Fruit fly (Drosophila melanogaster) whole organism, prepupa: ENCODE measurements around the gene Prim2.

Source experiments
- Blimp-1 ChIP-seq: fragments of 200-800 bp; sonication (Bioruptor generic); optimal IDR thresholded peaks from 3 replicates; lab custom pipeline; 2017; ENCODE audit warnings: missing biosample characterization, missing genetic modification characterization, mild to moderate bottlenecking, moderate library complexity, missing genetic modification reagents
- CG10631 ChIP-seq: fragments of 200-800 bp; sonication (Bioruptor generic); optimal IDR thresholded peaks from 2 replicates; lab custom pipeline; 2016; ENCODE audit warnings: missing biosample characterization, missing genetic modification characterization
- CG10669 ChIP-seq: fragments of 200-800 bp; sonication (Bioruptor generic); optimal IDR thresholded peaks from 3 replicates; lab custom pipeline; 2018; ENCODE audit warnings: missing biosample characterization, mild to moderate bottlenecking, missing genetic modification characterization, moderate library complexity
- CG11902 ChIP-seq: fragments of 200-800 bp; sonication (Bioruptor generic); optimal IDR thresholded peaks from 3 replicates; lab custom pipeline; 2016; ENCODE audit warnings: missing biosample characterization, missing genetic modification characterization
- CG15336 ChIP-seq: fragments of 200-800 bp; sonication (Bioruptor generic); IDR thresholded peaks from 2 replicates; pipeline ENCODE4 v1.3.6; 2022; ENCODE audit warnings: missing biosample characterization, missing genetic modification characterization
- CG1621 ChIP-seq: fragments of 200-800 bp; sonication (Bioruptor generic); optimal IDR thresholded peaks from 3 replicates; lab custom pipeline; 2018; ENCODE audit warnings: missing biosample characterization, mild to moderate bottlenecking, missing genetic modification characterization
- CG16779 ChIP-seq: fragments of 200-800 bp; sonication (Bioruptor generic); optimal IDR thresholded peaks from 3 replicates; lab custom pipeline; 2017; ENCODE audit warnings: missing biosample characterization, mild to moderate bottlenecking, missing genetic modification characterization
- CG31627 ChIP-seq: fragments of 200-800 bp; sonication (Bioruptor generic); optimal IDR thresholded peaks from 3 replicates; lab custom pipeline; 2016; ENCODE audit warnings: missing biosample characterization, missing genetic modification characterization
- CG34406 ChIP-seq: fragments of 200-800 bp; sonication (Bioruptor generic); optimal IDR thresholded peaks from 3 replicates; lab custom pipeline; 2016; ENCODE audit warnings: missing biosample characterization, missing genetic modification characterization
- CG4318 ChIP-seq: fragments of 200-800 bp; sonication (Bioruptor generic); optimal IDR thresholded peaks from 3 replicates; lab custom pipeline; 2017; ENCODE audit warnings: missing biosample characterization, mild to moderate bottlenecking, missing genetic modification characterization
- CG7368 ChIP-seq: fragments of 200-800 bp; sonication (Bioruptor generic); optimal IDR thresholded peaks from 3 replicates; lab custom pipeline; 2016; ENCODE audit warnings: missing biosample characterization, missing genetic modification characterization
- CG8119 ChIP-seq: fragments of 200-800 bp; sonication (Bioruptor generic); IDR thresholded peaks from 3 replicates; pipeline ENCODE4 v1.3.6; 2022; ENCODE audit warnings: missing biosample characterization, missing genetic modification characterization
- Eip75B ChIP-seq: fragments of 200-800 bp; sonication (Bioruptor generic); optimal IDR thresholded peaks from 3 replicates; lab custom pipeline; 2016; ENCODE audit warnings: missing biosample characterization, missing genetic modification characterization
- Eip78C ChIP-seq: fragments of 200-800 bp; sonication (Bioruptor generic); peaks from one replicate; lab custom pipeline; 2016; ENCODE audit warnings: missing biosample characterization, missing genetic modification characterization
- Eip93F ChIP-seq: fragments of 200-800 bp; sonication (Bioruptor generic); optimal IDR thresholded peaks from 2 replicates; lab custom pipeline; 2016; ENCODE audit warnings: missing biosample characterization, mild to moderate bottlenecking, missing genetic modification characterization
- Ets21C ChIP-seq: fragments of 200-800 bp; sonication (Bioruptor generic); optimal IDR thresholded peaks from 3 replicates; lab custom pipeline; 2016; ENCODE audit warnings: missing biosample characterization, missing genetic modification characterization
- Ets96B ChIP-seq: fragments of 200-800 bp; optimal IDR thresholded peaks from 2 replicates; lab custom pipeline; 2019; ENCODE audit warnings: missing biosample characterization, mild to moderate bottlenecking, missing genetic modification characterization, moderate library complexity
- Hr4 ChIP-seq: fragments of 200-800 bp; sonication (Bioruptor generic); optimal IDR thresholded peaks from 3 replicates; lab custom pipeline; 2016; ENCODE audit warnings: missing biosample characterization, missing genetic modification characterization
- Lpt ChIP-seq: fragments of 200-800 bp; sonication (Bioruptor generic); optimal IDR thresholded peaks from 3 replicates; lab custom pipeline; 2016; ENCODE audit warnings: missing biosample characterization, missing genetic modification characterization
- Met ChIP-seq: fragments of 200-800 bp; sonication (Bioruptor generic); optimal IDR thresholded peaks from 3 replicates; lab custom pipeline; 2016; ENCODE audit warnings: missing biosample characterization, missing genetic modification characterization
- OdsH ChIP-seq: fragments of 200-800 bp; sonication (Bioruptor generic); optimal IDR thresholded peaks from 3 replicates; lab custom pipeline; 2016; ENCODE audit warnings: missing biosample characterization, missing genetic modification characterization
- Smox ChIP-seq: fragments of 200-800 bp; sonication (Bioruptor generic); optimal IDR thresholded peaks from 3 replicates; lab custom pipeline; 2016; ENCODE audit warnings: missing biosample characterization, missing genetic modification characterization
- Sox14 ChIP-seq: fragments of 200-800 bp; sonication (Bioruptor generic); optimal IDR thresholded peaks from 3 replicates; lab custom pipeline; 2016; ENCODE audit warnings: missing biosample characterization, missing genetic modification characterization
- Sox15 ChIP-seq: fragments of 200-800 bp; sonication (Bioruptor generic); optimal IDR thresholded peaks from 3 replicates; lab custom pipeline; 2016; ENCODE audit warnings: missing biosample characterization, missing genetic modification characterization
- acj6 ChIP-seq: fragments of 200-800 bp; sonication (Bioruptor generic); optimal IDR thresholded peaks from 3 replicates; lab custom pipeline; 2016; ENCODE audit warnings: missing biosample characterization, missing genetic modification characterization
- cyc ChIP-seq: fragments of 200-800 bp; sonication (Bioruptor generic); optimal IDR thresholded peaks from 3 replicates; lab custom pipeline; 2016; ENCODE audit warnings: missing biosample characterization, missing genetic modification characterization
- dac ChIP-seq: fragments of 200-800 bp; sonication (Bioruptor generic); optimal IDR thresholded peaks from 2 replicates; lab custom pipeline; 2017; ENCODE audit warnings: missing biosample characterization, mild to moderate bottlenecking, missing genetic modification characterization
- dsx ChIP-seq: fragments of 200-800 bp; optimal IDR thresholded peaks from 3 replicates; lab custom pipeline; 2019; ENCODE audit warnings: missing biosample characterization, mild to moderate bottlenecking, missing genetic modification characterization, moderate library complexity; ENCODE audit not compliant: poor library complexity, severe bottlenecking
- eg ChIP-seq: fragments of 200-800 bp; sonication (Bioruptor generic); IDR thresholded peaks from 3 replicates; pipeline ENCODE4 v1.3.6; 2022; ENCODE audit warnings: missing biosample characterization, missing genetic modification characterization
- fd59A ChIP-seq: fragments of 200-800 bp; sonication (Bioruptor generic); optimal IDR thresholded peaks from 2 replicates; lab custom pipeline; 2017; ENCODE audit warnings: missing biosample characterization, mild to moderate bottlenecking, missing genetic modification characterization, missing genetic modification reagents
- fkh ChIP-seq: fragments of 200-800 bp; sonication (Bioruptor generic); optimal IDR thresholded peaks from 3 replicates; lab custom pipeline; 2017; ENCODE audit warnings: missing biosample characterization, mild to moderate bottlenecking, missing genetic modification characterization, moderate library complexity
- lz ChIP-seq: fragments of 200-800 bp; sonication (Bioruptor generic); optimal IDR thresholded peaks from 3 replicates; lab custom pipeline; 2016; ENCODE audit warnings: missing biosample characterization, missing genetic modification characterization
- net ChIP-seq: fragments of 200-800 bp; sonication (Bioruptor generic); optimal IDR thresholded peaks from 3 replicates; lab custom pipeline; 2016; ENCODE audit warnings: missing biosample characterization, missing genetic modification characterization
- salr ChIP-seq, 2 experiments: fragments of 200-800 bp; sonication (Bioruptor generic); optimal IDR thresholded peaks; 3 replicates each; lab custom pipeline; 2016 to 2018; ENCODE audit warnings: missing biosample characterization in 2 of 2, missing genetic modification characterization in 2 of 2, mild to moderate bottlenecking in 1 of 2
- svp ChIP-seq: fragments of 200-800 bp; sonication (Bioruptor generic); peaks from one replicate; lab custom pipeline; 2016; ENCODE audit warnings: missing biosample characterization, missing genetic modification characterization
- topi ChIP-seq: fragments of 200-800 bp; sonication (Bioruptor generic); optimal IDR thresholded peaks from 3 replicates; lab custom pipeline; 2016; ENCODE audit warnings: missing biosample characterization, missing genetic modification characterization
- vri ChIP-seq: fragments of 200-800 bp; sonication (Bioruptor generic); optimal IDR thresholded peaks from 3 replicates; lab custom pipeline; 2016; ENCODE audit warnings: missing biosample characterization, mild to moderate bottlenecking, missing genetic modification characterization

The Prim2 gene

DNA sequence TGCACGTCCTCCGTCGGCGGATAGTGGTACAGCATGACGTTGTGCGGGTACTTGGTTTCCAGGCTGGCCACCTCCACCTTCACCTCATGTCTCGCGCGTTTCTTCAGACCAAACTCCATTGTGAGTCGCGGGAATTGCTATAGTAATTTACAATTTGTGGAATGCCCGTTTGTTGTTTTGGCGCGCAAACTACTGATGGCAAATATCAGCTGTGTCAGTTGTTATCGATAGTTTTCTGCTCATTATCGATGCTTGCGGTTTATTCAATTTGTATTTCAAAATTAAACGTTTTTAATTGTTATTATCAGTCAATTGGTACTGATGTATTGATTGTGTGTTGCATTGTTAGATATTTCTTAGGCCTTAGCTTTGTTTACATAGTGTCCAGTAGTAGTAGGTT lies at the start of gene Prim2:
TSS of gene Prim2 (minus strand) at position 197 of the 400 bp plus-strand sequence.
- TF ChIP-seq fd59A (GFP tag; lab: Kevin White, UChicago) (no peak), CG1621 (no peak), CG16779 (tag; lab: Kevin White, UChicago) (no peak), OdsH (GFP tag; lab: Kevin White, UChicago) (no peak), CG15336 (GFP tag; lab: Robert Waterston, UW) (no peak)

DNA sequence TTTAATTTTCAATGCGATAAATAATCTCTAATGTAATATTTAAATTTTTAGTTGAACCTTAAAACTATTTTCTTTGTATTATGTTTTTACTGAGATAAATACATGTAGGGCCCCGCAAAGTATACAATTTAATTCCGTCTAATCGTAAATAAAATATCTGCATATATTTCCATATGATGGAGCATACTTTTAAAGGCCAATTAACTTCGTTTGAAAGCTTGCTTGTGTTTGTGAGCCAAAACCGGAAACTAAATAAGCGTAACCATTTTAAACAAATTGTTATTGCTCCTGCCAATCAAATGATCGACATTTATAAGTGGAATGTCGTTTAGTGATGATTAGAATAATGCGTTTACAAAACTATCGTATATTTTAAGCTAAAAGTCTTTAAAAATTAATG lies 49.4 kb upstream of the Prim2 start:
- no peak for TF ChIP-seq Blimp-1
- TF ChIP-seq svp (GFP tag; lab: Kevin White, UChicago), result peak; percentile 22
- peak; percentile 2 for TF ChIP-seq vri (GFP tag; lab: Kevin White, UChicago)
- peak; percentile 47 for TF ChIP-seq Eip78C (GFP tag; lab: Kevin White, UChicago)
- no peak for TF ChIP-seq CG34406 (GFP tag; lab: Kevin White, UChicago)
- TF ChIP-seq CG7368, result no peak
- no peak for TF ChIP-seq lz

DNA sequence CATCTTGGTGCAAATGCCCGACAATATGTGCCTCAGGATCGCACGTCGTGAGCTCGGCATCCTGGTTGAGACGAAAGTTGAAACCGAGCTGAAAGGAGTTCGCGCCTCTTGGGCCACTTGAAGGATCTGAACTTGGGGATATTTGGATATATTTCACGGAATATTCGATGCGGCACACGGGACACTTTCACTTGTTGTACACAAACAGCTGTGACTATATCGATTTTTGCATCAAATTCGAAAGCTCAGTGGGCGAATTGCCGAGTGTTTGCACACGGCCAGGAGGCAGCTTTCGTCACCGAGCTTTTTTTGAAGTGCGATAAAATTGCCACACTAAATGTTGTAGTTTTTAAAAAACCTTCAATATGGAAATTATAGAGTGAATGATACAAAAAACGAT lies 49.0 kb upstream of the Prim2 start, which contains the start of gene CG13248:
TSS of gene CG13248 (minus strand) at position 222 of the 400 bp plus-strand sequence.
- TF ChIP-seq svp (GFP tag; lab: Kevin White, UChicago) (no peak), topi (no peak), eg (GFP tag; lab: Robert Waterston, UW) (no peak), cyc (GFP tag; lab: Kevin White, UChicago) (no peak), Ets21C (no peak), Eip93F (GFP tag; lab: Kevin White, UChicago) (no peak), Eip78C (GFP tag; lab: Kevin White, UChicago) (no peak), acj6 (GFP tag; lab: Kevin White, UChicago) (no peak), CG10631 (GFP tag; lab: Kevin White, UChicago) (no peak), Ets96B (no peak), CG10669 (GFP tag; lab: Kevin White, UChicago) (no peak), Lpt (GFP tag; lab: Kevin White, UChicago) (no peak), dac (GFP tag; lab: Kevin White, UChicago) (no peak), net (no peak), CG11902 (GFP tag; lab: Kevin White, UChicago) (no peak), CG4318 (no peak)

DNA sequence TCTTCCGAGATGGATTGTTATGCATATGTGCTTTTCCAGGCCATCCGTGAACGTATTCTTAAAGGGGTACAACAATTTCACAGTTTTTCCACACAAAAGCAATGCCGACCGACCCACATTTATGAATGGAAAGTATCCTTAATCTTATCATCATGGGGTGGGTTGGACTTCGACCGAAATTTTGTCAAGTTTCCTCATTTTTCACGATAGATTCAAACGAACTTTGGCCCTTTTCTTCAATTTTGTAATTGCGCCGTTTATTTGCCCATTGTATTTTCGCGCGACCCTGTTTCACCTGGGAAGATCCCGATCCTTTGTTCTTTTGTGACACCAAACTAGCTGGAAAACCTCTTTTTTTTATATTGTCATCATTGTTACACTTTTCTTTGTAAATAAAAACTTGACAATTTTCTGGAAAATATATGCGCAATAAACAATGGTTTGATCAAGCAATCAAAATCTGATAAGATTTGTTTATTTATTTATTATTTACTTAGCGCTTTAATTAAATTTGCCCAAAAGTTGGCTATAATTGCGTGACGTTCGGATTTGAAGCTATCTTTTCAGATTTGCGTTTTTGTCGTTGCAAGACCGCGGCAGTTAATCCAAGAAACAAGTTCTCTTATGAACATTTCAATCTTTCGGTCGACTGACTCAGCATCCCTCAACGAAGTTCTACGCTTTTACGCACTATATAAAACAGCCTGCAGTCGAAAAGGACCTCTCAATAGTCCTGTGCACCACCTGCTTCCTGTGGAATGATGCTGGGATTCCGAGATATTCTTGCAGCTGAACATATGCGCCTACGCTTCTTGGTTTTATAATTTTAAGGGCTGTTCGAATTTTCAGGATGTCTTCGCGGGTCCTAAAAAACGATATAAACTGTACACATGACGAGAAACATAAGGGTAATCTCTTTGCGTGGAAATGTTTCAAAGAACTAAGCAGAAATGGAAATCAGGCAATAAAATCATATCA lies 44.9 kb upstream of the Prim2 start:
- TF ChIP-seq Eip93F (GFP tag; lab: Kevin White, UChicago), result no peak
- TF ChIP-seq dac (GFP tag; lab: Kevin White, UChicago), result no peak
- TF ChIP-seq CG10669 (GFP tag; lab: Kevin White, UChicago), result no peak
- peak; percentile 8 for TF ChIP-seq Met
- TF ChIP-seq fkh (GFP tag; lab: Kevin White, UChicago), result peak; percentile 97
- TF ChIP-seq Eip78C (GFP tag; lab: Kevin White, UChicago), result peak; percentile 55
- TF ChIP-seq eg (GFP tag; lab: Robert Waterston, UW), result no peak
- no peak for TF ChIP-seq lz
- TF ChIP-seq Sox14 (GFP tag; lab: Kevin White, UChicago), result peak; percentile 34
- TF ChIP-seq svp (GFP tag; lab: Kevin White, UChicago), result peak; percentile 62
- no peak for TF ChIP-seq salr (GFP tag; optimal IDR thresholded peaks at IDR 0.05; lab: Kevin White, UChicago)
- TF ChIP-seq, all 60 proteins: peak for 5

DNA sequence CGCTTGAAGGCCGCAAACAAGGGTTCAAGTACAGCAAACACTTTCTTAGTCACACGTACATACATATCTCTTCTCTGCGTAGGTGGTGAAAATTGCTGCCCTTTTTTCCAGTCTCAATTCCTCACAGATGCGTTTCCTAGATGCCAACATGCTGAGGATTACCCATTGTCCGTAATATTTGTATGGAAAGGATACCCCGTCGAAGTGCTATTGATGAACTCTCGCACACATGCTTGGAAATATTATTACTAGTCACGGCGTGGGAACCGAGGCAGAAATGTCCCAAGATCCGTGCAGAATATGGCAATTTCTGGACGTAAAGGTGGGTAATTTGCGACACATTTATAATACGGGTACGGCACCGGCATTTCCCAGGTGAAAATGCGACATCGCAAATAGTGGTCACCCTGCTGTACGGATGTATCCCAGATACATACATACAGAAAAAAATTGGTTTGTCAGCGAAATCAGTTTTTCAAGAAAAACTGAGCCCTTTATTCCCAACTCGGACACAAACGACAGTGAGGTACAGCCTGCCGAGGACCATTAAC lies 44.0 kb upstream of the Prim2 start:
- TF ChIP-seq eg (GFP tag; lab: Robert Waterston, UW) (no peak), Hr4 (GFP tag; lab: Kevin White, UChicago) (no peak), Sox15 (no peak), CG11902 (GFP tag; lab: Kevin White, UChicago) (no peak), Sox14 (GFP tag; lab: Kevin White, UChicago) (no peak), Smox (no peak), dsx (GFP tag; lab: Kevin White, UChicago) (no peak), Eip75B (no peak), svp (GFP tag; lab: Kevin White, UChicago) (no peak), Lpt (GFP tag; lab: Kevin White, UChicago) (no peak), lz (no peak), CG15336 (GFP tag; lab: Robert Waterston, UW) (no peak), CG31627 (no peak), CG1621 (no peak), CG7368 (no peak), CG8119 (GFP tag; lab: Robert Waterston, UW) (no peak), Eip78C (GFP tag; lab: Kevin White, UChicago) (no peak)
